Worm (Caenorhabditis elegans): ENCODE measurements around the gene srbc-23.

The srbc-23 gene

DNA sequence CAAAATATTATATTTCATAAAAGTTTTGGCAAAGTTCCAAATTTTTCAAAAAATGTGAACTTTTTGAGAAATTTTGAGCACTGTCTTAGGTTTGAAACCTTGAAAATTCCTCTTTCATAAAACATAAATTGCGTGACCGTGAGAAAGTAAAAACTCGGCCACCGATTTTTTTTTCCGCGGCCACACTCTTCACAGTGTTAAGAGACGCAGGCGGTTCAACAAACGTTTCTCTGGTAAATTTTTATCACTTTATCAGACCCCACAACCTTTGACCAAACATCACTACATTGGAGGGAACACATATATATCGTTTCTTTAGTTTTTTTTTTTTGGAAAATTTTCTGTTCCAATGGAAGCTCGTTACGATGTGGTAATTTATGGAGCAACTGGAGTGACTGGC is 30.9 kb upstream of the srbc-23 start, which contains the start of gene F22F7.2:
Gene F22F7.2 (plus strand): TSS at position 266 of the 400 bp plus-strand sequence.
- no peak for TF ChIP-seq hmg-4 (GFP tag; optimal IDR thresholded peaks at IDR 0.05)
- no peak for TF ChIP-seq ceh-36 (tag; optimal IDR thresholded peaks at IDR 0.05)
- no peak for TF ChIP-seq pes-1 (GFP tag; IDR thresholded peaks at IDR 0.05)
- TF ChIP-seq hnd-1 (tag; optimal IDR thresholded peaks at IDR 0.05): no peak
- TF ChIP-seq flt-1 (GFP tag; IDR thresholded peaks at IDR 0.05): no peak
- no peak for TF ChIP-seq tbx-11 (GFP tag; IDR thresholded peaks at IDR 0.05)
- no peak for TF ChIP-seq ama-1 (optimal IDR thresholded peaks at IDR 0.05)
- no peak for TF ChIP-seq F13C5.2 (tag; optimal IDR thresholded peaks at IDR 0.05)
- no peak for TF ChIP-seq tra-4 (tag; optimal IDR thresholded peaks at IDR 0.05)
- no peak for TF ChIP-seq B0310.2 (tag; optimal IDR thresholded peaks at IDR 0.05)
- no peak for TF ChIP-seq aly-1 (tag; optimal IDR thresholded peaks at IDR 0.05)
- no peak for TF ChIP-seq scrt-1 (GFP tag; IDR thresholded peaks at IDR 0.05)
- no peak for TF ChIP-seq tbx-37 (GFP tag; conservative IDR thresholded peaks at IDR 0.05)
- no peak for TF ChIP-seq ets-7 (tag; optimal IDR thresholded peaks at IDR 0.05)
- no peak for TF ChIP-seq sea-1 (GFP tag; conservative IDR thresholded peaks at IDR 0.05)
- TF ChIP-seq hmbx-1 (tag; optimal IDR thresholded peaks at IDR 0.05): no peak
- TF ChIP-seq ceh-13 (GFP tag; optimal IDR thresholded peaks at IDR 0.05): no peak

DNA sequence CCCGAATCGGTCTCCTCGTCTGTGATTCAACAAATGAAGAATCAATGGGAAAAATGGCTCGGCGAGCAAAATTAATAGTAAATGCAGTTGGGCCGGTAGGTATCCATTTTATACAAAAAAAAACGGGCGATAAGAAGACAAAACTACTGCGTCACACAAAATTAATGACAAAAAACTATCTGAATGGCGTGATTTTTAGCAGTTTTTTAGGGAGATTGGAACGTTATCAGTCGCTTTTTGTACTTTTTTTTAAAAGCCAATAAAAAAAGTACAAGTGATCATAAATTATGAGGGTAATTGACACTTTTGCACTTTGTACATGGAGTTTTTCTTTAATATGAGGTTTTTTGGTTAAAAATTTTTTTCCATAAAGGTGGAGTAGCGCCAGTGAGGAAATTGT is 30.2 kb upstream of the srbc-23 start:
- no peak for TF ChIP-seq ets-7 (tag; optimal IDR thresholded peaks at IDR 0.05)
- no peak for TF ChIP-seq hmbx-1 (tag; optimal IDR thresholded peaks at IDR 0.05)
- no peak for TF ChIP-seq B0310.2 (tag; optimal IDR thresholded peaks at IDR 0.05)
- no peak for TF ChIP-seq flt-1 (GFP tag; IDR thresholded peaks at IDR 0.05)
- TF ChIP-seq F13C5.2 (tag; optimal IDR thresholded peaks at IDR 0.05): no peak
- TF ChIP-seq tbx-37 (GFP tag; conservative IDR thresholded peaks at IDR 0.05): no peak
- no peak for TF ChIP-seq ceh-13 (GFP tag; optimal IDR thresholded peaks at IDR 0.05)
- no peak for TF ChIP-seq hnd-1 (tag; optimal IDR thresholded peaks at IDR 0.05)
- no peak for TF ChIP-seq ceh-36 (tag; optimal IDR thresholded peaks at IDR 0.05)
- no peak for TF ChIP-seq pes-1 (GFP tag; IDR thresholded peaks at IDR 0.05)
- no peak for TF ChIP-seq hmg-4 (GFP tag; optimal IDR thresholded peaks at IDR 0.05)
- no peak for TF ChIP-seq tbx-11 (GFP tag; IDR thresholded peaks at IDR 0.05)
- TF ChIP-seq aly-1 (tag; optimal IDR thresholded peaks at IDR 0.05): no peak
- TF ChIP-seq tra-4 (tag; optimal IDR thresholded peaks at IDR 0.05): no peak
- TF ChIP-seq scrt-1 (GFP tag; IDR thresholded peaks at IDR 0.05): no peak
- no peak for TF ChIP-seq ama-1 (optimal IDR thresholded peaks at IDR 0.05)
- no peak for TF ChIP-seq sea-1 (GFP tag; conservative IDR thresholded peaks at IDR 0.05)

DNA sequence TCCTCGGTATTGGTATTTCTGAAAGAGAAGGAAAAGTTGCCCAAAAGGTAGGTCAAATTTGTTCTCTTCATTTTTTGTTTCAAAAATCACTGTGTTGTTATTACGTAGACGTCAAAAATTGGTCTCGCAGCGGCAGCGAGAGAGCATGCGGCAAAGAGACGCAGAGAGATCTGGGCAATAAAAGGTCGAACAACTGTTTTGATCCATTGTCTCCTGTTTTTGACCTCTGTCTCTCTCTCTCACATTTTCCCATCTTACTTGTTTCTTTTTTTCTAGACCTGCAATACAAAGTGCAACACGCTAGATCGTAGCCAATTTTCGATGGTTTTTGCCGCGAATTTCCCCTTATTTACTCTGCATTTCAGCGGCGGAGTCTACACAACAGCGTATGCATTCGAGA is 26.8 kb upstream of the srbc-23 start:
- TF ChIP-seq hnd-1 (tag; optimal IDR thresholded peaks at IDR 0.05) (no peak), B0310.2 (tag; optimal IDR thresholded peaks at IDR 0.05) (no peak), ets-7 (tag; optimal IDR thresholded peaks at IDR 0.05) (no peak), hmg-4 (GFP tag; optimal IDR thresholded peaks at IDR 0.05) (no peak), scrt-1 (GFP tag; IDR thresholded peaks at IDR 0.05) (no peak)

DNA sequence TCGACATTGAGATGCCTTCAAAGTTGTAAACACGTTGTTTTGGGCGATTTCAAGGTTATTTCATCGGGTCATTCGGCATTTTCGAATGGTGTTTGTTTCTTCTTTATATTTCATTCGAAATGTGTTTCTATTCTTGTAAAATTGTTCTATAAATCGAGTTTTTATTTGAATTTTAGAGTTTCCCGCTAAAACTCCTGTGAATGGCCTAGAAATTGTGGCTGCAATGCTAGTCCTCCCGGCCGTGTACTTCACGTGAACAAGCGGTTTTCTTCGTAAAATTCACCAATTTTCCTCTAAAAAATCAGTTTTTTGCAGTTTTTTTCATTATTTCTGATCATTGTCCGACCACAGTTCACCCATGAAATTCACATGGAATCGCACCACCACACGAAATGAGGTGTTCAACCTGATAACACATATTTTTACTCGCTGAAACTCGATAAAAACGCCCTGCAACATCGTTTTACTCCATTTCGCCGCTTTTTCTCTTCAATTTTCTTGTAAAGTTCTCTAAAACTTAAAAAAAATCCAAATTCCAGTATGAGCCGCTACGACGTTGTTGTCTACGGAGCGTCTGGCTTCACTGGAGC is 26.3 kb upstream of the srbc-23 start, which contains the start of gene ldp-1:
Gene ldp-1 (plus strand): TSS at position 540 of the 590 bp plus-strand sequence.
- TF ChIP-seq pes-1 (GFP tag; IDR thresholded peaks at IDR 0.05) (0 out of 2 replicates have a peak, but pooled peaks have one; percentile 56), hmbx-1 (tag; optimal IDR thresholded peaks at IDR 0.05) (no peak), tbx-37 (GFP tag; conservative IDR thresholded peaks at IDR 0.05) (peak; percentile 73), hnd-1 (tag; optimal IDR thresholded peaks at IDR 0.05) (no peak)

DNA sequence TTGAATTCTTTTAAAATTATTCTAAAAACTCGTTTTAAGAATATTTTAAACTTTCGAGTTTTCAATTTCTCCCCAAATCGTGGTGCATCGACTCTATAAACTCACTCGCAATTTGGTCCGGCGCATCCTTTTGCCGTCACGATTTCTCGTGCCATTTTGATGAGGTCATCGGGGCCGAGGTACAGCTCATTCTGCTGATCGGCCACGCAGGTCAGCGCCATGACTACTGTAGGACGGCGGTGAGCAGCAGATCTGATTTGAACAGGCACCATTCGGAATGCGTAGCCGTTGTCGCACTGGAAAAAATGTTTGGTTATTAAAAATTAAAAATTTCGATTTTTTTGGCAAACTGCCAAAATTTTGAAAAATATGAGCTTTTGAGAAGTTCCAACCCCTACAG is 20.7 kb upstream of the srbc-23 start:
- TF ChIP-seq hmbx-1 (tag; optimal IDR thresholded peaks at IDR 0.05) (no peak), hnd-1 (tag; optimal IDR thresholded peaks at IDR 0.05) (no peak), F13C5.2 (tag; optimal IDR thresholded peaks at IDR 0.05) (no peak), pes-1 (GFP tag; IDR thresholded peaks at IDR 0.05) (no peak), ceh-13 (GFP tag; optimal IDR thresholded peaks at IDR 0.05) (no peak), hmg-4 (GFP tag; optimal IDR thresholded peaks at IDR 0.05) (no peak), tra-4 (tag; optimal IDR thresholded peaks at IDR 0.05) (no peak), ets-7 (tag; optimal IDR thresholded peaks at IDR 0.05) (no peak), aly-1 (tag; optimal IDR thresholded peaks at IDR 0.05) (no peak), ama-1 (optimal IDR thresholded peaks at IDR 0.05) (no peak), B0310.2 (tag; optimal IDR thresholded peaks at IDR 0.05) (no peak), tbx-11 (GFP tag; IDR thresholded peaks at IDR 0.05) (no peak), ceh-36 (tag; optimal IDR thresholded peaks at IDR 0.05) (no peak)

DNA sequence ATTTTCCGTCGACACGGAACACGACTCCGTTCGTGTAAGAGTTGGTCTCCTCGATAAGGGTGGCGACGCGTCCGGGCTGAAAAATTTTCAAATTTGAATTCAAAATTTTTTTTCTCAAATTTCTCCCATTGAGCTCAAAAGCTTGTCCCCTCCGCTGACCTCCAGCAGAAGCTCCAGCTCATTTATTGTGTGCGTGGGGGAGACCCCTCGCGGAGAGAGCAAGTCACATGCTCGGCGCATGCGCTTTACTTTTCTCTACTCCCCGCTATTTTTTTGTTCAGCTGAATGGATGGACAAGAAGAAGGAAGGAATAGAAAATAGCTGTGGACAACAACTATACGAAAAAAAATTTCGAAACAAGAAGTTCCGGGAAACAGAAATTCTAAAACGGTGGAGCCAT is 19.9 kb upstream of the srbc-23 start:
- TF ChIP-seq tbx-37 (GFP tag; conservative IDR thresholded peaks at IDR 0.05): no peak
- TF ChIP-seq pes-1 (GFP tag; IDR thresholded peaks at IDR 0.05): 0 out of 2 replicates have a peak, but pooled peaks have one; percentile 34
- TF ChIP-seq ceh-36 (tag; optimal IDR thresholded peaks at IDR 0.05): no peak
- no peak for TF ChIP-seq tbx-11 (GFP tag; IDR thresholded peaks at IDR 0.05)

DNA sequence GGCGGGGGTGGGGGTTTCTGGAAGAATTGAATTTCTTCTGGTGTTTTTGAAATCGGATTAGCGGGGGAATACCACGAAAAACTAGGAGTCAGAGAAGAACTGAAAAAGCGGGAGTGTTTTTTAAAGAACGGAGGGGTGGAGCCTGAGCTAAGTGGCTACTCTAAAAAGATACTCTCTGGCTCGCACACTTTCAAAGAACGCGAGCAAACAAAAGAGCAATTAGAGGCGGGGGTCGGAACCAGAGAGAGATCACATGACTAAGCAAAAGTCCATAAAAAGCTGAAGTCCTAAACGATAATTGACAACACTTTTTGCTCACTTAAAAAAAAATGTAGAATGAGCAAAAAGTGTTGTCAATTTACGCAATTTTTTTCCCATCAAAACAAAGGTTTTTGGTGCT is 19.0 kb upstream of the srbc-23 start:
- TF ChIP-seq hnd-1 (tag; optimal IDR thresholded peaks at IDR 0.05) (no peak), pes-1 (GFP tag; IDR thresholded peaks at IDR 0.05) (no peak), ets-7 (tag; optimal IDR thresholded peaks at IDR 0.05) (no peak), scrt-1 (GFP tag; IDR thresholded peaks at IDR 0.05) (no peak), tra-4 (tag; optimal IDR thresholded peaks at IDR 0.05) (no peak), aly-1 (tag; optimal IDR thresholded peaks at IDR 0.05) (no peak), flt-1 (GFP tag; IDR thresholded peaks at IDR 0.05) (no peak), sea-1 (GFP tag; conservative IDR thresholded peaks at IDR 0.05) (no peak), hmbx-1 (tag; optimal IDR thresholded peaks at IDR 0.05) (no peak), tbx-11 (GFP tag; IDR thresholded peaks at IDR 0.05) (no peak), B0310.2 (tag; optimal IDR thresholded peaks at IDR 0.05) (no peak), ama-1 (optimal IDR thresholded peaks at IDR 0.05) (no peak)

DNA sequence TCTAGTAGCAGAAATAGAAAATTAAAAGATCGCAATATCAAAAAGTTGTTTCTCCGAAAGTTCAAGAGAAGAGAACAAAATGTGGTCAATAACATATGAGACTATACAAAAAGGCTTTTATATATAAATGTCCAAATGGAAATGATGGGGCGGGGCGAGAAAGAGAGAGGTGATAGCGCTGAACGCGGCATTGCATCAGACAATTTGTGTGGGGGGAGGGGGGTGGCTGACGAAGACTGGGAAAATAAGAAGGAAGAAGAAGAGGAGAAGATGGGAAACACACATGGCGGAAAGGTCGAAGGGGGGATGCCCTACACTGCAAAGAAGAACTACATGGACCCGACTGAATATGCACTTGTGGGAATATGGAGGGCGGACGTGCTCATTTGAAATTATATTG is 18.1 kb upstream of the srbc-23 start:
- TF ChIP-seq tbx-11 (GFP tag; IDR thresholded peaks at IDR 0.05) (no peak), scrt-1 (GFP tag; IDR thresholded peaks at IDR 0.05) (no peak), tbx-37 (GFP tag; conservative IDR thresholded peaks at IDR 0.05) (no peak), aly-1 (tag; optimal IDR thresholded peaks at IDR 0.05) (no peak), F13C5.2 (tag; optimal IDR thresholded peaks at IDR 0.05) (no peak), pes-1 (GFP tag; IDR thresholded peaks at IDR 0.05) (no peak), ceh-13 (GFP tag; optimal IDR thresholded peaks at IDR 0.05) (no peak), hmg-4 (GFP tag; optimal IDR thresholded peaks at IDR 0.05) (no peak), tra-4 (tag; optimal IDR thresholded peaks at IDR 0.05) (no peak), B0310.2 (tag; optimal IDR thresholded peaks at IDR 0.05) (no peak)
